Worm (Caenorhabditis elegans) whole organism, L2 larva: ENCODE measurements around the gene F53C11.1.

Experiments
- blmp-1 ChIP-seq: sonication (generic microtip); optimal IDR thresholded peaks from 2 replicates; lab custom pipeline; 2017; ENCODE audit warnings: missing genetic modification characterization, mild to moderate bottlenecking, missing compliant biosample characterization, antibody characterized with exemption, moderate library complexity; ENCODE audit not compliant: insufficient read depth
- ceh-82 ChIP-seq: fragments of 150-350 bp; optimal IDR thresholded peaks from 2 replicates; lab custom pipeline; 2014; ENCODE audit warnings: missing biosample characterization, missing genetic modification characterization
- dmd-4 ChIP-seq: sonication (generic microtip); optimal IDR thresholded peaks from 2 replicates; lab custom pipeline; 2017; ENCODE audit warnings: missing biosample characterization, missing genetic modification characterization
- elt-1 ChIP-seq: fragments of 150-350 bp; optimal IDR thresholded peaks from 2 replicates; lab custom pipeline; 2014; ENCODE audit warnings: missing biosample characterization, missing genetic modification characterization
- nhr-11 ChIP-seq: fragments of 150-350 bp; optimal IDR thresholded peaks from 2 replicates; lab custom pipeline; 2014; ENCODE audit warnings: missing biosample characterization, missing genetic modification characterization
- nhr-23 ChIP-seq: fragments of 150-350 bp; optimal IDR thresholded peaks from 2 replicates; lab custom pipeline; 2014; ENCODE audit warnings: missing biosample characterization, missing genetic modification reagents, missing genetic modification characterization
- nhr-237 ChIP-seq: fragments of 150-350 bp; optimal IDR thresholded peaks from 2 replicates; lab custom pipeline; 2014; ENCODE audit warnings: missing biosample characterization, missing genetic modification characterization
- skn-1 ChIP-seq: sonication (generic microtip); optimal IDR thresholded peaks from 2 replicates; lab custom pipeline; 2017; ENCODE audit warnings: missing biosample characterization, missing genetic modification characterization
- snpc-4 ChIP-seq: fragments of 150-350 bp; optimal IDR thresholded peaks from 2 replicates; lab custom pipeline; 2014; ENCODE audit warnings: missing biosample characterization, missing genetic modification characterization
- unc-39 ChIP-seq: fragments of 150-350 bp; optimal IDR thresholded peaks from 2 replicates; lab custom pipeline; 2014; ENCODE audit warnings: missing biosample characterization, missing genetic modification characterization
- ztf-11 ChIP-seq: sonication (generic microtip); optimal IDR thresholded peaks from 2 replicates; lab custom pipeline; 2017; ENCODE audit warnings: missing biosample characterization, missing genetic modification characterization

DNA sequence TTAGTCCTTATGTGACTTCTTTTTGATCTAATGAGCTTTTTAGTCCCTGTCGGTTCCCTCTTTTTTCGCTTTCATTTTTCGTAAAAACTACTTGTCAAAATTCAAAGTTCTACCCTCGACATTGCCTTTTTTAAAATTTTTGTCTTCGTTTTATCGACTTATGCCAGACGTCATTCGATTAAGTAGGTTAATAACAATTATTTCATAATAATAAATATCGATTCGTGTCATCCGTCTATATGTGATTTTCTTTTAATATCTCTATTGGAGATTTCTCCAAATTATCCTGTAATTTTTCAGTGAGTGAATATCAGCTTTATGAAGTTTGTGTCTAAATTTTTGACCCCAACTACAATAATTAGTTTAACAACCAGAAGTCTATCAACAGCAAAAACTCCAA is 47.2 kb downstream of the F53C11.1 start, which contains the start of gene hpo-31:
- TF ChIP-seq blmp-1 (tag; lab: Kevin White, UChicago): no peak
- no peak for TF ChIP-seq unc-39 (tag; lab: Kevin White, UChicago)
- TF ChIP-seq nhr-11 (tag; lab: Kevin White, UChicago): no peak
- TF ChIP-seq dmd-4: no peak
- TF ChIP-seq ztf-11 (tag; lab: Kevin White, UChicago): no peak
- TF ChIP-seq ceh-82 (tag; lab: Kevin White, UChicago): no peak
- no peak for TF ChIP-seq snpc-4
- TF ChIP-seq skn-1 (tag; lab: Kevin White, UChicago): no peak
- no peak for TF ChIP-seq nhr-237 (tag; lab: Kevin White, UChicago)
- TF ChIP-seq nhr-23: no peak
- no peak for TF ChIP-seq elt-1 (tag; lab: Kevin White, UChicago)
